Worm (Caenorhabditis elegans) whole organism, L3 larva: ENCODE results near the gene riok-3.

Source experiments
- R02D3.7 ChIP-seq: fragments of 150-350 bp; optimal IDR thresholded peaks from 2 replicates; lab custom pipeline; 2014; ENCODE audit warnings: missing biosample characterization, missing genetic modification characterization
- ZK546.5 ChIP-seq: sonication (generic microtip); optimal IDR thresholded peaks from 2 replicates; lab custom pipeline; 2017; ENCODE audit warnings: missing biosample characterization, missing genetic modification characterization
- aly-2 ChIP-seq: fragments of 150-350 bp; optimal IDR thresholded peaks from 2 replicates; lab custom pipeline; 2014; ENCODE audit warnings: missing biosample characterization, missing genetic modification characterization
- ama-1 ChIP-seq: fragments of 150-350 bp; optimal IDR thresholded peaks from 2 replicates; lab custom pipeline; 2018
- ceh-16 ChIP-seq: sonication (generic microtip); optimal IDR thresholded peaks from 2 replicates; lab custom pipeline; 2017; ENCODE audit warnings: missing biosample characterization, missing genetic modification characterization
- ceh-28 ChIP-seq: fragments of 150-350 bp; optimal IDR thresholded peaks from 2 replicates; lab custom pipeline; 2014; ENCODE audit warnings: missing biosample characterization, missing genetic modification reagents, missing genetic modification characterization
- ceh-82 ChIP-seq: fragments of 150-350 bp; optimal IDR thresholded peaks from 2 replicates; lab custom pipeline; 2014; ENCODE audit warnings: missing biosample characterization, missing genetic modification characterization
- ceh-9 ChIP-seq: sonication (generic microtip); optimal IDR thresholded peaks from 2 replicates; lab custom pipeline; 2018; ENCODE audit warnings: missing biosample characterization, missing genetic modification characterization
- daf-12 ChIP-seq: fragments of 150-350 bp; optimal IDR thresholded peaks from 2 replicates; lab custom pipeline; 2014; ENCODE audit warnings: missing biosample characterization, missing genetic modification reagents, missing genetic modification characterization
- egl-27 ChIP-seq: sonication (generic microtip); optimal IDR thresholded peaks from 4 replicates; lab custom pipeline; 2017; ENCODE audit warnings: missing biosample characterization, missing genetic modification reagents, missing genetic modification characterization
- egl-5 ChIP-seq: fragments of 150-350 bp; optimal IDR thresholded peaks from 2 replicates; lab custom pipeline; 2017; ENCODE audit warnings: missing biosample characterization, missing genetic modification reagents, missing genetic modification characterization, inconsistent platforms
- elt-1 ChIP-seq: fragments of 150-350 bp; optimal IDR thresholded peaks from 2 replicates; lab custom pipeline; 2014; ENCODE audit warnings: missing biosample characterization, missing genetic modification characterization
- elt-2 ChIP-seq: sonication (generic microtip); optimal IDR thresholded peaks from 2 replicates; lab custom pipeline; 2016; ENCODE audit warnings: missing genetic modification reagents, mild to moderate bottlenecking, missing genetic modification characterization, missing compliant biosample characterization
- elt-3 ChIP-seq, 3 experiments: fragments of 150-350 bp in 1 of 3; sonication (generic microtip) in 2 of 3; optimal IDR thresholded peaks; 2 replicates in 2 of 3; 4 replicates in 1 of 3; lab custom pipeline; 2014 to 2017; ENCODE audit warnings: missing biosample characterization in 3 of 3, missing genetic modification characterization in 3 of 3
- eor-1 ChIP-seq, 2 experiments: fragments of 150-350 bp; optimal IDR thresholded peaks; 2 replicates each; lab custom pipeline; 2014 to 2018; ENCODE audit warnings: missing biosample characterization in 2 of 2, missing genetic modification characterization in 2 of 2
- fkh-10 ChIP-seq: sonication (generic microtip); optimal IDR thresholded peaks from 2 replicates; lab custom pipeline; 2017; ENCODE audit warnings: missing biosample characterization, missing genetic modification reagents, missing genetic modification characterization
- fkh-2 ChIP-seq: fragments of 150-350 bp; optimal IDR thresholded peaks from 2 replicates; lab custom pipeline; 2014; ENCODE audit warnings: missing biosample characterization, missing genetic modification reagents, missing genetic modification characterization
- fos-1 ChIP-seq: fragments of 150-350 bp; optimal IDR thresholded peaks from 2 replicates; lab custom pipeline; 2014; ENCODE audit warnings: missing biosample characterization, missing genetic modification characterization
- hmg-11 ChIP-seq: sonication (generic microtip); optimal IDR thresholded peaks from 2 replicates; lab custom pipeline; 2016; ENCODE audit warnings: missing genetic modification characterization, missing compliant biosample characterization
- jun-1 ChIP-seq: fragments of 150-350 bp; optimal IDR thresholded peaks from 2 replicates; lab custom pipeline; 2014; ENCODE audit warnings: missing biosample characterization, missing genetic modification reagents, missing genetic modification characterization
- lin-15B ChIP-seq: fragments of 150-350 bp; optimal IDR thresholded peaks from 2 replicates; lab custom pipeline; 2014; ENCODE audit warnings: missing biosample characterization, missing genetic modification characterization
- lin-39 ChIP-seq: fragments of 150-350 bp; optimal IDR thresholded peaks from 2 replicates; lab custom pipeline; 2018; ENCODE audit warnings: missing biosample characterization, missing genetic modification reagents, missing genetic modification characterization
- lsy-12 ChIP-seq: sonication (generic microtip); optimal IDR thresholded peaks from 2 replicates; lab custom pipeline; 2016; ENCODE audit warnings: mild to moderate bottlenecking, missing genetic modification characterization, missing compliant biosample characterization
- mdl-1 ChIP-seq: fragments of 150-350 bp; optimal IDR thresholded peaks from 2 replicates; lab custom pipeline; 2014; ENCODE audit warnings: missing biosample characterization, missing genetic modification characterization
- mml-1 ChIP-seq: fragments of 150-350 bp; sonication (generic microtip); optimal IDR thresholded peaks from 3 replicates; lab custom pipeline; 2014; ENCODE audit warnings: missing biosample characterization, missing genetic modification characterization
- nfya-1 ChIP-seq: sonication (generic microtip); optimal IDR thresholded peaks from 2 replicates; lab custom pipeline; 2017; ENCODE audit warnings: missing genetic modification characterization, mild to moderate bottlenecking, missing compliant biosample characterization, antibody characterized with exemption, moderate library complexity; ENCODE audit not compliant: insufficient read depth
- nhr-11 ChIP-seq: fragments of 150-350 bp; optimal IDR thresholded peaks from 2 replicates; lab custom pipeline; 2014; ENCODE audit warnings: missing biosample characterization, missing genetic modification characterization
- nhr-12 ChIP-seq: fragments of 150-350 bp; optimal IDR thresholded peaks from 2 replicates; lab custom pipeline; 2014; ENCODE audit warnings: missing biosample characterization, missing genetic modification characterization
- nhr-23 ChIP-seq: fragments of 150-350 bp; optimal IDR thresholded peaks from 2 replicates; lab custom pipeline; 2014; ENCODE audit warnings: missing biosample characterization, missing genetic modification reagents, missing genetic modification characterization
- nhr-237 ChIP-seq: fragments of 150-350 bp; optimal IDR thresholded peaks from 2 replicates; lab custom pipeline; 2014; ENCODE audit warnings: missing biosample characterization, missing genetic modification characterization
- nhr-25 ChIP-seq: sonication (generic microtip); optimal IDR thresholded peaks from 2 replicates; lab custom pipeline; 2017; ENCODE audit warnings: missing biosample characterization, missing genetic modification characterization
- nhr-28 ChIP-seq: fragments of 150-350 bp; optimal IDR thresholded peaks from 2 replicates; lab custom pipeline; 2014; ENCODE audit warnings: missing biosample characterization, missing genetic modification characterization
- nhr-43 ChIP-seq: sonication (generic microtip); optimal IDR thresholded peaks from 2 replicates; lab custom pipeline; 2016; ENCODE audit warnings: mild to moderate bottlenecking, missing genetic modification characterization, missing compliant biosample characterization; ENCODE audit not compliant: poor library complexity, severe bottlenecking
- nhr-67 ChIP-seq: fragments of 150-350 bp; optimal IDR thresholded peaks from 2 replicates; lab custom pipeline; 2014; ENCODE audit warnings: missing biosample characterization, missing genetic modification characterization
- nhr-76 ChIP-seq: fragments of 150-350 bp; sonication (generic microtip); optimal IDR thresholded peaks from 5 replicates; lab custom pipeline; 2014; ENCODE audit warnings: missing biosample characterization, missing genetic modification characterization
- nhr-77 ChIP-seq: fragments of 150-350 bp; optimal IDR thresholded peaks from 2 replicates; lab custom pipeline; 2014; ENCODE audit warnings: missing biosample characterization, missing genetic modification characterization
- pha-4 ChIP-seq: fragments of 150-350 bp; optimal IDR thresholded peaks from 2 replicates; lab custom pipeline; 2014; ENCODE audit warnings: missing biosample characterization, missing genetic modification reagents, missing genetic modification characterization
- pqm-1 ChIP-seq: fragments of 150-350 bp; optimal IDR thresholded peaks from 2 replicates; lab custom pipeline; 2017; ENCODE audit warnings: missing biosample characterization, missing genetic modification characterization, inconsistent platforms
- sea-2 ChIP-seq: fragments of 150-350 bp; sonication (generic microtip); optimal IDR thresholded peaks from 4 replicates; lab custom pipeline; 2014; ENCODE audit warnings: missing biosample characterization, missing genetic modification reagents, missing genetic modification characterization
- skn-1 ChIP-seq: fragments of 150-350 bp; optimal IDR thresholded peaks from 2 replicates; lab custom pipeline; 2014; ENCODE audit warnings: missing biosample characterization, missing genetic modification characterization
- snpc-4 ChIP-seq: fragments of 150-350 bp; optimal IDR thresholded peaks from 2 replicates; lab custom pipeline; 2014; ENCODE audit warnings: missing biosample characterization, missing genetic modification characterization
- tbx-2 ChIP-seq: sonication (generic microtip); optimal IDR thresholded peaks from 2 replicates; lab custom pipeline; 2016; ENCODE audit warnings: mild to moderate bottlenecking, missing genetic modification characterization, missing compliant biosample characterization
- unc-39 ChIP-seq: sonication (generic microtip); optimal IDR thresholded peaks from 4 replicates; lab custom pipeline; 2017; ENCODE audit warnings: missing biosample characterization, missing genetic modification characterization
- unc-62 ChIP-seq: fragments of 150-350 bp; sonication (generic microtip); optimal IDR thresholded peaks from 4 replicates; lab custom pipeline; 2014; ENCODE audit warnings: missing biosample characterization, missing genetic modification reagents, missing genetic modification characterization
- zag-1 ChIP-seq: fragments of 150-350 bp; optimal IDR thresholded peaks from 2 replicates; lab custom pipeline; 2014; ENCODE audit warnings: missing biosample characterization, missing genetic modification characterization
- ztf-11 ChIP-seq: fragments of 150-350 bp; optimal IDR thresholded peaks from 2 replicates; lab custom pipeline; 2014; ENCODE audit warnings: missing biosample characterization, missing genetic modification characterization
- ztf-4 ChIP-seq: fragments of 150-350 bp; optimal IDR thresholded peaks from 2 replicates; lab custom pipeline; 2014; ENCODE audit warnings: missing biosample characterization, missing genetic modification characterization

The riok-3 gene

DNA sequence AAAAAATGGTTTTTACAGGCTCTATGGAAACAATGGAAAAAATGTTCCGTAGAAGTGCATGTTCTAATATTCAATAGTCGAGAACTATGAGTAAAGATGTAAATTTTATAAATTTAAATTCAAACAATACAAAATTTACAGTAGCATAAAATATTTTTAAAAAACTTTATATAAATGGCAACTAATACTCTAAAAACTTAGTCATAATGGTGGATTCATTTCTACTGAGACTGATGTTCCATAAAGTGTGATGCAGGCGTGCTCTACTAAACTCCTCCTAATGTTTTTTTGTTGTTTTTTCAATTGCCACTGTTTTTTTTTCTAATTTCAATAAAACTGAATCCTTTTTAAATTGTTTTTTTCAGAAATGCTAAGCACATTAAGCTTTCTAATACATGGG lies 3.4 kb upstream of the riok-3 start, which contains the start of gene gtap-2 (continued):
- TF ChIP-seq elt-2 (tag; lab: Kevin White, UChicago), result no peak
- TF ChIP-seq nhr-12 (tag; lab: Kevin White, UChicago), result no peak
- no peak for TF ChIP-seq ZK546.5
- TF ChIP-seq R02D3.7 (tag; lab: Kevin White, UChicago), result no peak
- no peak for TF ChIP-seq unc-62 (GFP tag; lab: Kevin White, UChicago)
- no peak for TF ChIP-seq nhr-77 (tag; lab: Kevin White, UChicago)
- TF ChIP-seq ceh-9, result no peak
- peak; percentile 32 for TF ChIP-seq lin-15B (tag; lab: Kevin White, UChicago)
- TF ChIP-seq elt-1 (tag; lab: Kevin White, UChicago), result no peak
- no peak for TF ChIP-seq mdl-1 (tag; lab: Kevin White, UChicago)
- TF ChIP-seq, all 47 proteins: peak for 5

DNA sequence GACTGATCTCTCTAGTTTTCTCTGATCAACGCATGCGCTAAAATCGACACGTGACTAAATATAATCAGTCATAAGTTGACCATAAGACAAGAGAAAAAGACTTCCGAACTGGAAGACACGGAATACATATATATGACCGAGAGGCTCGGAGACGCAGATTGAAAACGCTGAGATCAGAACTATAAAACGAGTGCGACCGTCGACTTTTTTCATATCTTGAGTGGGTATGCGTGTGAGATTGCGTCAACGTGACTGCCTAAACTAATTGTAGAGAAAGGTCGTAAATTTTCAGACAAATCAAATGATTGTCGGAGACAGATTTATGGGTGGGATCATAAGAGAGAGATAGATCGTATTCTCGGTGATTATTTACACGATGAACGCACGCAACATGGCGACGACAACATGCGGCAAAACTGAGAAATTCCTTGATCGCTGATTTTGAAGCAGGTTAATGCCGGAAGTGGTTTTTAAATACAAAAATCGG lies 2.8 kb upstream of the riok-3 start:
- TF ChIP-seq nhr-12 (tag; lab: Kevin White, UChicago) (no peak), egl-27 (no peak), unc-62 (GFP tag; lab: Kevin White, UChicago) (no peak), fkh-10 (GFP tag; lab: Kevin White, UChicago) (no peak), nhr-76 (no peak), elt-1 (tag; lab: Kevin White, UChicago) (no peak), elt-3 (tag; optimal IDR thresholded peaks at IDR 0.05; lab: Kevin White, UChicago) (no peak), sea-2 (no peak), lin-15B (tag; lab: Kevin White, UChicago) (no peak), ZK546.5 (no peak), ceh-9 (no peak), daf-12 (tag; lab: Kevin White, UChicago) (no peak), nhr-237 (tag; lab: Kevin White, UChicago) (no peak), pqm-1 (tag; lab: Kevin White, UChicago) (peak; percentile 48), nhr-67 (tag; lab: Kevin White, UChicago) (no peak), R02D3.7 (tag; lab: Kevin White, UChicago) (no peak), tbx-2 (tag; lab: Kevin White, UChicago) (no peak), fkh-2 (tag; lab: Kevin White, UChicago) (no peak), ceh-82 (tag; lab: Kevin White, UChicago) (no peak), nhr-23 (tag; lab: Kevin White, UChicago) (peak; percentile 49), ztf-11 (tag; lab: Kevin White, UChicago) (no peak), unc-39 (tag; lab: Kevin White, UChicago) (no peak), jun-1 (tag; lab: Kevin White, UChicago) (peak; percentile 55), ama-1 (lab: Kevin White, UChicago) (peak; percentile 82), fos-1 (tag; lab: Kevin White, UChicago) (no peak), ceh-16 (tag; lab: Kevin White, UChicago) (no peak), snpc-4 (tag; lab: Kevin White, UChicago) (no peak), ztf-4 (no peak), zag-1 (tag; lab: Kevin White, UChicago) (no peak), nfya-1 (peak; percentile 10), mdl-1 (tag; lab: Kevin White, UChicago) (peak; percentile 32), aly-2 (tag; lab: Kevin White, UChicago) (no peak), egl-5 (no peak), eor-1 (tag; optimal IDR thresholded peaks at IDR 0.05; lab: Kevin White, UChicago) (no peak), nhr-25 (tag; lab: Kevin White, UChicago) (peak; percentile 67), nhr-43 (peak; percentile 80), nhr-11 (tag; lab: Kevin White, UChicago) (no peak), pha-4 (no peak), nhr-77 (tag; lab: Kevin White, UChicago) (no peak), lsy-12 (tag; lab: Kevin White, UChicago) (no peak), ceh-28 (tag; lab: Kevin White, UChicago) (no peak), hmg-11 (no peak), skn-1 (tag; lab: Kevin White, UChicago) (no peak), nhr-28 (no peak), lin-39 (tag; lab: Kevin White, UChicago) (no peak), mml-1 (tag; lab: Kevin White, UChicago) (no peak), elt-2 (tag; lab: Kevin White, UChicago) (peak; percentile 65)
- TF ChIP-seq, all 47 proteins: peak for 9
